Worm (Caenorhabditis elegans) whole organism, L3 larva: ENCODE measurements around the gene dmd-6.
A peak's percentile ranks its signal among the peaks of the same experiment; 100 is the strongest.

Experiments
- R02D3.7 ChIP-seq: fragments of 150-350 bp; optimal IDR thresholded peaks from 2 replicates; lab custom pipeline; 2014; ENCODE audit warnings: missing biosample characterization, missing genetic modification characterization
- ama-1 ChIP-seq: fragments of 150-350 bp; optimal IDR thresholded peaks from 2 replicates; lab custom pipeline; 2018
- ceh-28 ChIP-seq: fragments of 150-350 bp; optimal IDR thresholded peaks from 2 replicates; lab custom pipeline; 2014; ENCODE audit warnings: missing biosample characterization, missing genetic modification reagents, missing genetic modification characterization
- egl-27 ChIP-seq: sonication (generic microtip); optimal IDR thresholded peaks from 4 replicates; lab custom pipeline; 2017; ENCODE audit warnings: missing biosample characterization, missing genetic modification reagents, missing genetic modification characterization
- elt-2 ChIP-seq: sonication (generic microtip); optimal IDR thresholded peaks from 2 replicates; lab custom pipeline; 2016; ENCODE audit warnings: missing genetic modification reagents, mild to moderate bottlenecking, missing genetic modification characterization, missing compliant biosample characterization
- nhr-11 ChIP-seq: fragments of 150-350 bp; optimal IDR thresholded peaks from 2 replicates; lab custom pipeline; 2014; ENCODE audit warnings: missing biosample characterization, missing genetic modification characterization
- nhr-28 ChIP-seq: fragments of 150-350 bp; optimal IDR thresholded peaks from 2 replicates; lab custom pipeline; 2014; ENCODE audit warnings: missing biosample characterization, missing genetic modification characterization
- nhr-76 ChIP-seq: fragments of 150-350 bp; sonication (generic microtip); optimal IDR thresholded peaks from 5 replicates; lab custom pipeline; 2014; ENCODE audit warnings: missing biosample characterization, missing genetic modification characterization
- pqm-1 ChIP-seq: fragments of 150-350 bp; optimal IDR thresholded peaks from 2 replicates; lab custom pipeline; 2017; ENCODE audit warnings: missing biosample characterization, missing genetic modification characterization, inconsistent platforms
- ztf-4 ChIP-seq: fragments of 150-350 bp; optimal IDR thresholded peaks from 2 replicates; lab custom pipeline; 2014; ENCODE audit warnings: missing biosample characterization, missing genetic modification characterization

DNA sequence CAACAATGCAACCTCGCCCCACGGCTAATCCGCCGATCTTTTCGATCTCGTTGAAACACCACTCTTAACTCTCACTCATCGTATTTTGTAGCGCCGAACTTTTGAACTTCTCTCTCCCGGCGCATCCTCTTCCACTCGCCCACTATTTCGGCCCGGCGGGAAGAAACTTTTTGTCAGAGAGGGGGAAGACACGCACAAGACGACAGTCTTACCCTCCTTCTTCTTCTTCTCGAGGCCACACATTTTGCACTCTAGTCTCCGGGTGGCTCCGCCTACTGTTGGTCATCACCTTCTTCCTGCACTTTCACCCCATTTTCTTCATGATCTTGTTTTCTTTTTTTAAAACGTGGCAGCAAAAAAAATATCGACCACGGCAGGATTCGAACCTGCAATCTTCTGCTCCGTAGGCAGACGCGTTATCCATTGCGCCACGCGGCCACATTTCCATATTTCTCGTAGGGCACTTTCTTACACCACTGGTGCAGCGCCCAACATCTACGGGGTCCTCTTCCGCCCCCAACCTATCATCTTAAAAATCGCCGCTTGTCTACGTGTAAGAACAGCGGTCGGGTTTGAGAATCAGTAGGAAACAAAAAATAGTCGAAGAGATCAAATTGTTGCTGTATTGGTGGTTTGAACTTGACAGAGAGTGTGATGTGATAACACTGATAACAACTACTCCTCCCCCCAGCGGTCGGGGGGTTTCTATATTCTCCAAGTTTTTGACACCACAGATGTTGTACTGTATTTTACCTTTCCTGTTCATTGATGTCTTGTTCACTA is 5.3 kb upstream of the dmd-6 start:
- TF ChIP-seq elt-2 (tag; lab: Kevin White, UChicago) (peak; percentile 69), nhr-76 (tag; lab: Kevin White, UChicago) (no peak), egl-27 (tag; lab: Kevin White, UChicago) (no peak), R02D3.7 (tag; lab: Kevin White, UChicago) (peak; percentile 7), pqm-1 (tag; lab: Kevin White, UChicago) (peak; percentile 43), ztf-4 (tag; lab: Kevin White, UChicago) (no peak), ceh-28 (tag; lab: Kevin White, UChicago) (no peak), nhr-11 (tag; lab: Kevin White, UChicago) (no peak), nhr-28 (tag; lab: Kevin White, UChicago) (no peak), ama-1 (peak; percentile 12)
